Fruit fly (Drosophila melanogaster) whole organism, embryonic: Measurements from ENCODE around the gene CG13601.

Experiments
- Atf6 ChIP-seq: fragments of 200-800 bp; sonication (Bioruptor generic); IDR thresholded peaks from 2 replicates; pipeline ENCODE4 v1.3.6; 2022; ENCODE audit warnings: missing biosample characterization, missing genetic modification characterization
- Blimp-1 ChIP-seq: fragments of 200-800 bp; sonication (Bioruptor generic); optimal IDR thresholded peaks from 3 replicates; lab custom pipeline; 2018; ENCODE audit warnings: missing biosample characterization, missing genetic modification characterization, mild to moderate bottlenecking, moderate library complexity, missing genetic modification reagents
- C15 ChIP-seq: fragments of 200-800 bp; sonication (Bioruptor generic); IDR thresholded peaks from 3 replicates; pipeline ENCODE4 v1.3.6; 2022; ENCODE audit warnings: missing biosample characterization, missing genetic modification characterization
- CG10431 ChIP-seq: fragments of 200-800 bp; sonication (Bioruptor generic); optimal IDR thresholded peaks from 3 replicates; lab custom pipeline; 2018; ENCODE audit warnings: missing biosample characterization, mild to moderate bottlenecking, missing genetic modification characterization
- CG10959 ChIP-seq: fragments of 200-800 bp; sonication (Bioruptor generic); IDR thresholded peaks from 2 replicates; pipeline ENCODE4 v1.3.6; 2022; ENCODE audit warnings: missing biosample characterization, missing genetic modification characterization
- CG11093 ChIP-seq: fragments of 200-800 bp; sonication (Bioruptor generic); IDR thresholded peaks from 3 replicates; pipeline ENCODE4 v1.3.6; 2022; ENCODE audit warnings: missing biosample characterization, missing genetic modification characterization
- CG11504 ChIP-seq: fragments of 200-800 bp; sonication (Bioruptor generic); optimal IDR thresholded peaks from 3 replicates; lab custom pipeline; 2019; ENCODE audit warnings: missing biosample characterization, mild to moderate bottlenecking, missing genetic modification characterization, moderate library complexity
- CG13775 ChIP-seq: fragments of 200-800 bp; sonication (Bioruptor generic); optimal IDR thresholded peaks from 3 replicates; lab custom pipeline; 2017; ENCODE audit warnings: missing biosample characterization, mild to moderate bottlenecking, missing genetic modification characterization
- CG15601 ChIP-seq: fragments of 200-800 bp; sonication (Bioruptor generic); optimal IDR thresholded peaks from 3 replicates; lab custom pipeline; 2019; ENCODE audit warnings: missing biosample characterization, mild to moderate bottlenecking, missing genetic modification characterization, moderate library complexity
- CG1603 ChIP-seq: fragments of 200-800 bp; sonication (Bioruptor generic); optimal IDR thresholded peaks from 2 replicates; lab custom pipeline; 2019; ENCODE audit warnings: missing biosample characterization, mild to moderate bottlenecking, missing genetic modification characterization, moderate library complexity
- CG16815 ChIP-seq: fragments of 200-800 bp; sonication (Bioruptor generic); optimal IDR thresholded peaks from 3 replicates; lab custom pipeline; 2017; ENCODE audit warnings: missing biosample characterization, mild to moderate bottlenecking, missing genetic modification characterization
- CG17361 ChIP-seq: fragments of 200-800 bp; sonication (Bioruptor generic); IDR thresholded peaks from 3 replicates; pipeline ENCODE4 v1.3.6; 2022; ENCODE audit warnings: missing biosample characterization, missing genetic modification characterization
- CG17568 ChIP-seq: fragments of 200-800 bp; sonication (Bioruptor generic); optimal IDR thresholded peaks from 2 replicates; lab custom pipeline; 2018; ENCODE audit warnings: missing biosample characterization, mild to moderate bottlenecking, missing genetic modification characterization, moderate library complexity
- CG17829 ChIP-seq: fragments of 200-800 bp; optimal IDR thresholded peaks from 2 replicates; lab custom pipeline; 2019; ENCODE audit warnings: missing biosample characterization, mild to moderate bottlenecking, missing genetic modification characterization, moderate library complexity
- CG2875 ChIP-seq: fragments of 200-800 bp; sonication (Bioruptor generic); optimal IDR thresholded peaks from 2 replicates; lab custom pipeline; 2017; ENCODE audit warnings: missing biosample characterization, mild to moderate bottlenecking, missing genetic modification characterization, missing genetic modification reagents
- CG3995 ChIP-seq: fragments of 200-800 bp; sonication (Bioruptor generic); optimal IDR thresholded peaks from 3 replicates; lab custom pipeline; 2016; ENCODE audit warnings: missing biosample characterization, missing genetic modification characterization
- CG4328 ChIP-seq: fragments of 200-800 bp; sonication (Bioruptor generic); optimal IDR thresholded peaks from 3 replicates; lab custom pipeline; 2017; ENCODE audit warnings: missing biosample characterization, missing genetic modification reagents, missing genetic modification characterization
- CG6791 ChIP-seq: fragments of 200-800 bp; sonication (Bioruptor generic); IDR thresholded peaks from 3 replicates; pipeline ENCODE4 v1.3.6; 2022; ENCODE audit warnings: missing biosample characterization, missing genetic modification characterization; ENCODE audit not compliant: partially characterized antibody
- CG7271 ChIP-seq: fragments of 200-800 bp; sonication (Bioruptor generic); optimal IDR thresholded peaks from 2 replicates; lab custom pipeline; 2018; ENCODE audit warnings: missing biosample characterization, mild to moderate bottlenecking, missing genetic modification characterization, moderate library complexity
- CG7556 ChIP-seq: fragments of 200-800 bp; sonication (Bioruptor generic); optimal IDR thresholded peaks from 2 replicates; lab custom pipeline; 2017; ENCODE audit warnings: missing biosample characterization, mild to moderate bottlenecking, missing genetic modification characterization
- CG7839 ChIP-seq: fragments of 200-800 bp; sonication (Bioruptor generic); optimal IDR thresholded peaks from 3 replicates; lab custom pipeline; 2018; ENCODE audit warnings: missing biosample characterization, mild to moderate bottlenecking, missing genetic modification characterization, moderate library complexity
- CG8765 ChIP-seq: fragments of 200-800 bp; sonication (Bioruptor generic); IDR thresholded peaks from 2 replicates; pipeline ENCODE4 v1.3.6; 2022; ENCODE audit warnings: missing biosample characterization, missing genetic modification characterization
- D19A ChIP-seq: fragments of 200-800 bp; optimal IDR thresholded peaks from 3 replicates; lab custom pipeline; 2019; ENCODE audit warnings: missing biosample characterization, mild to moderate bottlenecking, missing genetic modification characterization, moderate library complexity
- Dad ChIP-seq: fragments of 200-800 bp; sonication (Bioruptor generic); optimal IDR thresholded peaks from 3 replicates; lab custom pipeline; 2016; ENCODE audit warnings: missing biosample characterization, missing genetic modification characterization
- ERR ChIP-seq: fragments of 200-800 bp; sonication (Bioruptor generic); optimal IDR thresholded peaks from 2 replicates; lab custom pipeline; 2016; ENCODE audit warnings: missing biosample characterization, missing genetic modification characterization
- Gug ChIP-seq: fragments of 200-800 bp; sonication (Bioruptor generic); IDR thresholded peaks from 4 replicates; pipeline ENCODE4 v1.3.6; 2022; ENCODE audit warnings: missing biosample characterization, missing genetic modification characterization
- HLH54F ChIP-seq: fragments of 200-800 bp; sonication (Bioruptor generic); optimal IDR thresholded peaks from 3 replicates; lab custom pipeline; 2016; ENCODE audit warnings: missing biosample characterization, missing genetic modification characterization
- Oaz ChIP-seq: fragments of 200-800 bp; sonication (Bioruptor generic); IDR thresholded peaks from 2 replicates; pipeline ENCODE4 v1.3.6; 2022; ENCODE audit warnings: missing biosample characterization, missing genetic modification characterization
- PHDP ChIP-seq: fragments of 200-800 bp; sonication (Bioruptor generic); optimal IDR thresholded peaks from 3 replicates; lab custom pipeline; 2018; ENCODE audit warnings: missing biosample characterization, mild to moderate bottlenecking, missing genetic modification characterization, moderate library complexity
- Sry-δ ChIP-seq: fragments of 200-800 bp; sonication (Bioruptor generic); optimal IDR thresholded peaks from 2 replicates; lab custom pipeline; 2016; ENCODE audit warnings: missing biosample characterization, missing genetic modification characterization
- Trl ChIP-seq, 3 experiments: fragments of >200 bp in 2 of 3; fragments of 200-800 bp in 1 of 3; sonication (Bioruptor generic) in 1 of 3; optimal IDR thresholded peaks; 2 replicates in 1 of 3; 3 replicates in 2 of 3; lab custom pipeline; 2016 to 2017; ENCODE audit warnings: missing biosample characterization in 1 of 3, missing genetic modification characterization in 1 of 3
- ap ChIP-seq: fragments of 200-800 bp; sonication (Bioruptor generic); IDR thresholded peaks from 2 replicates; pipeline ENCODE4 v1.3.6; 2022; ENCODE audit warnings: missing biosample characterization, missing genetic modification characterization
- cad ChIP-seq: fragments of >200 bp; optimal IDR thresholded peaks from 2 replicates; lab custom pipeline; 2017; ENCODE audit warnings: missing biosample characterization, missing genetic modification characterization
- eve ChIP-seq, 2 experiments: fragments of >200 bp; optimal IDR thresholded peaks; 2 replicates each; lab custom pipeline; 2017; ENCODE audit warnings: missing biosample characterization in 2 of 2, missing genetic modification characterization in 2 of 2
- gcm ChIP-seq: fragments of 200-800 bp; sonication (Bioruptor generic); optimal IDR thresholded peaks from 2 replicates; lab custom pipeline; 2019; ENCODE audit warnings: missing biosample characterization, mild to moderate bottlenecking, missing genetic modification characterization, moderate library complexity
- gsb-n ChIP-seq: fragments of 200-800 bp; sonication (Bioruptor generic); optimal IDR thresholded peaks from 3 replicates; lab custom pipeline; 2018; ENCODE audit warnings: missing biosample characterization, mild to moderate bottlenecking, missing genetic modification characterization
- lmd ChIP-seq: fragments of 200-800 bp; sonication (Bioruptor generic); IDR thresholded peaks from 2 replicates; pipeline ENCODE4 v1.3.6; 2022; ENCODE audit warnings: missing biosample characterization, missing genetic modification characterization
- maf-S ChIP-seq: fragments of 200-800 bp; sonication (Bioruptor generic); optimal IDR thresholded peaks from 2 replicates; lab custom pipeline; 2016; ENCODE audit warnings: missing biosample characterization, missing genetic modification characterization
- mld ChIP-seq: fragments of 200-800 bp; sonication (Bioruptor generic); IDR thresholded peaks from 3 replicates; pipeline ENCODE4 v1.3.6; 2022; ENCODE audit warnings: missing biosample characterization, missing genetic modification characterization; ENCODE audit not compliant: partially characterized antibody
- nerfin-1 ChIP-seq: fragments of 200-800 bp; sonication (Bioruptor generic); optimal IDR thresholded peaks from 3 replicates; lab custom pipeline; 2019; ENCODE audit warnings: missing biosample characterization, mild to moderate bottlenecking, missing genetic modification characterization, moderate library complexity
- otp ChIP-seq: fragments of 200-800 bp; sonication (Bioruptor generic); IDR thresholded peaks from 3 replicates; pipeline ENCODE4, ENCODE4 v1.3.6; 2022; ENCODE audit warnings: missing biosample characterization, missing genetic modification characterization
- pho ChIP-seq: fragments of 200-800 bp; sonication (Bioruptor generic); optimal IDR thresholded peaks from 2 replicates; lab custom pipeline; 2016; ENCODE audit warnings: missing biosample characterization, missing genetic modification characterization
- salm ChIP-seq: fragments of 200-800 bp; sonication (Bioruptor generic); optimal IDR thresholded peaks from 2 replicates; lab custom pipeline; 2018; ENCODE audit warnings: missing biosample characterization, mild to moderate bottlenecking, missing genetic modification characterization
- sd ChIP-seq: fragments of 200-800 bp; sonication (Bioruptor generic); optimal IDR thresholded peaks from 3 replicates; lab custom pipeline; 2018; ENCODE audit warnings: missing biosample characterization, mild to moderate bottlenecking, missing genetic modification characterization, moderate library complexity
- sisA ChIP-seq: fragments of 200-800 bp; sonication (Bioruptor generic); IDR thresholded peaks from 2 replicates; pipeline ENCODE4 v1.3.6; 2022; ENCODE audit warnings: missing biosample characterization, missing genetic modification characterization
- slou ChIP-seq: fragments of 200-800 bp; sonication (Bioruptor generic); optimal IDR thresholded peaks from 3 replicates; lab custom pipeline; 2016; ENCODE audit warnings: missing biosample characterization, missing genetic modification characterization
- ssp ChIP-seq: fragments of 200-800 bp; sonication (Bioruptor generic); IDR thresholded peaks from 2 replicates; pipeline ENCODE4 v1.3.6; 2022; ENCODE audit warnings: missing biosample characterization, missing genetic modification characterization
- sug ChIP-seq: fragments of 200-800 bp; optimal IDR thresholded peaks from 2 replicates; lab custom pipeline; 2019; ENCODE audit warnings: missing biosample characterization, mild to moderate bottlenecking, missing genetic modification characterization, moderate library complexity
- ttk ChIP-seq: fragments of 200-800 bp; sonication (Bioruptor generic); IDR thresholded peaks from 2 replicates; pipeline ENCODE4 v2.1.2; 2022; ENCODE audit warnings: missing biosample characterization, missing genetic modification characterization
- vvl ChIP-seq: fragments of 200-800 bp; sonication (Bioruptor generic); IDR thresholded peaks from 2 replicates; pipeline ENCODE4 v1.3.6; 2022; ENCODE audit warnings: missing biosample characterization, missing genetic modification characterization
- wor ChIP-seq: fragments of 200-800 bp; sonication (Bioruptor generic); IDR thresholded peaks from 2 replicates; pipeline ENCODE4 v1.3.6; 2022; ENCODE audit warnings: missing biosample characterization, missing genetic modification characterization

Gene CG13601

DNA sequence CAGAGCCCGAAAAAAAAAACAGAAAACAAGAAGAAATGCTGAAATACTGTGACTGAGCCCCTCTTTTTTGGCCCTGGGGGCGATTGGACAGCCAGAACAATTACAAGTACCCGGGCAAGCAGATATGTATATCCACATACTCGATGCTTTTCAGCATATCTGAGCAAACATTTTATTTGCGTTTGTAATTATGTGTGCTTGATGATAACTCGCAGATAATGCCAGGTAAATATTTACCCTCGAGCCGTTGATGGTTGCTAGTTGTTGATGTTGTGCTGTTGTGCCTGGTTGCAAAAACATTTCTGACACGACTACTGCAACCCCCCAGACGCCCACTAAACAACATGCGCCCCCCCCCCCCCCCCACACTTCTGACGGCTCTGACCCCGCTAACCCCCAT lies 8.1 kb downstream of the CG13601 start (continued):
- TF ChIP-seq ap (GFP tag; lab: Robert Waterston, UW) (no peak), vvl (no peak), Gug (GFP tag; lab: Robert Waterston, UW) (no peak), sisA (GFP tag; lab: Robert Waterston, UW) (no peak), CG3995 (no peak), maf-S (GFP tag; lab: Kevin White, UChicago) (no peak), otp (GFP tag; lab: Robert Waterston, UW) (peak; percentile 64; the same call in 2 of the 3 replicates), Trl (optimal IDR thresholded peaks at IDR 0.05; lab: Kevin White, UChicago) (no peak), Trl (GFP tag; optimal IDR thresholded peaks at IDR 0.05; lab: Kevin White, UChicago) (no peak), CG17361 (0 out of 3 replicates have a peak, but pooled peaks have one; percentile 16), CG11504 (tag; lab: Kevin White, UChicago) (peak; percentile 25), salm (peak; percentile 70), lmd (GFP tag; lab: Robert Waterston, UW) (no peak; the same call in 1 of the 2 replicates), D19A (tag; lab: Kevin White, UChicago) (peak; percentile 4), sug (peak; percentile 64), CG11093 (no peak), sd (tag; lab: Kevin White, UChicago) (peak; percentile 23), CG17829 (tag; lab: Kevin White, UChicago) (no peak), Blimp-1 (peak; percentile 39), gsb-n (no peak), Oaz (GFP tag; lab: Robert Waterston, UW) (peak; percentile 26; the same call in 1 of the 2 replicates), CG7839 (tag; lab: Kevin White, UChicago) (peak; percentile 20), cad (GFP tag; lab: Kevin White, UChicago) (no peak), CG7556 (GFP tag; lab: Kevin White, UChicago) (peak; percentile 29), CG2875 (GFP tag; lab: Kevin White, UChicago) (no peak), mld (GFP tag; lab: Robert Waterston, UW) (no peak), gcm (GFP tag; lab: Kevin White, UChicago) (peak; percentile 0), ttk (GFP tag; lab: Robert Waterston, UW) (no peak), slou (GFP tag; lab: Kevin White, UChicago) (no peak), ssp (GFP tag; lab: Robert Waterston, UW) (no peak), wor (GFP tag; lab: Robert Waterston, UW) (no peak), nerfin-1 (tag; lab: Kevin White, UChicago) (peak; percentile 43), eve (GFP tag; optimal IDR thresholded peaks at IDR 0.05; lab: Kevin White, UChicago) (no peak), ERR (GFP tag; lab: Kevin White, UChicago) (no peak), CG10959 (GFP tag; lab: Robert Waterston, UW) (no peak), HLH54F (GFP tag; lab: Kevin White, UChicago) (no peak), Dad (GFP tag; lab: Kevin White, UChicago) (no peak), Atf6 (peak; percentile 39; the same call in 1 of the 2 replicates), CG17568 (GFP tag; lab: Kevin White, UChicago) (peak; percentile 72), Sry-δ (GFP tag; lab: Kevin White, UChicago) (no peak), CG15601 (tag; lab: Kevin White, UChicago) (peak; percentile 32), CG1603 (tag; lab: Kevin White, UChicago) (peak; percentile 34), pho (no peak), C15 (GFP tag; lab: Robert Waterston, UW) (no peak), CG7271 (tag; lab: Kevin White, UChicago) (no peak), CG6791 (GFP tag; lab: Robert Waterston, UW) (no peak), CG16815 (no peak), CG13775 (GFP tag; lab: Kevin White, UChicago) (peak; percentile 3), CG4328 (GFP tag; lab: Kevin White, UChicago) (peak; percentile 30), CG10431 (GFP tag; lab: Kevin White, UChicago) (no peak), PHDP (peak; percentile 56), CG8765 (GFP tag; lab: Robert Waterston, UW) (no peak)
